Fruit fly (Drosophila melanogaster): ENCODE results near the gene Spindly.

The Spindly gene

DNA sequence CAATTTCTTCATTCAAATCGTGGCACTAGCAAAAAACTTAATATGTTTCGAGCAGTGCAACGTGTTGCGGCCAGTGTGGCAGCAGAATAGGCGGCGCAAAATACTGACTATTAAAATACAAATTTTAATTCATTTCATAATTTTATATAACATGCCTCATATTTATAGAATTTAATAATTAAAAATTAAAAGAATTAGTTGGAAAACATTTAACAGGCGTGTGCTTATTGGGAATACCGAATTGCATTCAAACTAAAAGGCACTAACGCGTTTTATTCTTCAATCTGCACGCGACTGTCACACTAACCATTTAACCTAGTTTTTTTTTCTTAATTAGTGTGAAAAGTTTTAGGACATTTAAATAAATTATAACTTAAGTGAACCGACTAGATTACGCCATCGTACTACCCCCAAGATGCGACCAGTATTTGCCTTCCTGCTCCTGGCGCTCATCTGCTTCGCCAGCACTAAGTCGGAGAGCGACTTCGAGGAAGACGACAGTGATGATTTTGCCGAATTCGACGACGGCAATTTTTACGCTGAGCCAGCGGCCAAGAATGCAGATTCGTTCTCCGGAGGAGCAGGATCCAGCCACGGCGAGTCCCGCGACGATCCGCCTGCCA lies 15.4 kb downstream of the Spindly start, which contains the start of the genes LeuRS and CG17593:
LeuRS (minus strand) TSS at position 88 of the 623 bp plus-strand sequence.
CG17593 (plus strand) TSS at position 304 of the 623 bp plus-strand sequence.
- TF ChIP-seq cnc (optimal IDR thresholded peaks at IDR 0.05) (no peak), CG7045 (GFP tag; optimal IDR thresholded peaks at IDR 0.05) (no peak), bab1 (GFP tag; optimal IDR thresholded peaks at IDR 0.05) (peak; percentile 9), CG7101 (tag; optimal IDR thresholded peaks at IDR 0.05) (no peak), ovo (GFP tag; optimal IDR thresholded peaks at IDR 0.05) (no peak), tj (GFP tag; optimal IDR thresholded peaks at IDR 0.05) (peak; percentile 50), Hr96 (GFP tag; optimal IDR thresholded peaks at IDR 0.05) (no peak), pad (GFP tag; optimal IDR thresholded peaks at IDR 0.05) (no peak), cic (GFP tag; optimal IDR thresholded peaks at IDR 0.05) (no peak), Clk (GFP tag; optimal IDR thresholded peaks at IDR 0.05) (no peak), CG5204 (GFP tag; optimal IDR thresholded peaks at IDR 0.05) (no peak), CG14711 (tag; optimal IDR thresholded peaks at IDR 0.05) (no peak), CG33017 (tag; optimal IDR thresholded peaks at IDR 0.05) (no peak), kay (GFP tag; ENCODE audit: borderline replicate concordance) (peak; percentile 76), toe (GFP tag; optimal IDR thresholded peaks at IDR 0.05) (no peak), Mnt (GFP tag; optimal IDR thresholded peaks at IDR 0.05) (peak; percentile 75), CG1620 (GFP tag; optimal IDR thresholded peaks at IDR 0.05) (no peak), CG12768 (GFP tag; optimal IDR thresholded peaks at IDR 0.05) (no peak), CG11617 (GFP tag; optimal IDR thresholded peaks at IDR 0.05) (no peak), Crg-1 (GFP tag; optimal IDR thresholded peaks at IDR 0.05) (no peak)

DNA sequence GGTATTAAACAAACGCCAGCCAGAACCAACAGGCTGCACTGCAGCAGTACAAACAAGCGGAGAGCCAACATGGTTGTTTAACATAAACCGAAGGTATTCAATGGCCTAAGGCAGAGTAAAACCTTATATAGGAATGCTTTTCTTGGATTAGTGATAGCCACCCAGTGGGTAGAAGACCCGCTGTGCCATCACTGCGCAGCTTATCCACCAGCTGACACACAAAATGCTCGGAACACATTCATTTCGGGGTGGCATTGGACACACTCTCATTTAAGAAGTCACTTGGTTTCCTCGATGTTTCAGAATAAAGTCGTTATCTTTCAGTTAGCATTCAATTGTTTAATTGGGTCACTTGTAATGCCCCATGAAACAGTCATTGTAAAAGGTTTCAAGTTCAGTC lies 20.1 kb downstream of the Spindly start, which contains the start of gene CG31954:
CG31954 (minus strand) TSS at position 101 of the 400 bp plus-strand sequence.
- TF ChIP-seq cic (GFP tag; optimal IDR thresholded peaks at IDR 0.05) (no peak), pad (GFP tag; optimal IDR thresholded peaks at IDR 0.05) (no peak), bab1 (GFP tag; optimal IDR thresholded peaks at IDR 0.05) (no peak), kay (GFP tag; ENCODE audit: borderline replicate concordance) (no peak), cnc (optimal IDR thresholded peaks at IDR 0.05) (no peak), CG7045 (GFP tag; optimal IDR thresholded peaks at IDR 0.05) (no peak), CG1620 (GFP tag; optimal IDR thresholded peaks at IDR 0.05) (no peak), ovo (GFP tag; optimal IDR thresholded peaks at IDR 0.05) (no peak), CG12768 (GFP tag; optimal IDR thresholded peaks at IDR 0.05) (no peak), CG11617 (GFP tag; optimal IDR thresholded peaks at IDR 0.05) (no peak), CG14711 (tag; optimal IDR thresholded peaks at IDR 0.05) (no peak), CG5204 (GFP tag; optimal IDR thresholded peaks at IDR 0.05) (no peak), Mnt (GFP tag; optimal IDR thresholded peaks at IDR 0.05) (no peak)

DNA sequence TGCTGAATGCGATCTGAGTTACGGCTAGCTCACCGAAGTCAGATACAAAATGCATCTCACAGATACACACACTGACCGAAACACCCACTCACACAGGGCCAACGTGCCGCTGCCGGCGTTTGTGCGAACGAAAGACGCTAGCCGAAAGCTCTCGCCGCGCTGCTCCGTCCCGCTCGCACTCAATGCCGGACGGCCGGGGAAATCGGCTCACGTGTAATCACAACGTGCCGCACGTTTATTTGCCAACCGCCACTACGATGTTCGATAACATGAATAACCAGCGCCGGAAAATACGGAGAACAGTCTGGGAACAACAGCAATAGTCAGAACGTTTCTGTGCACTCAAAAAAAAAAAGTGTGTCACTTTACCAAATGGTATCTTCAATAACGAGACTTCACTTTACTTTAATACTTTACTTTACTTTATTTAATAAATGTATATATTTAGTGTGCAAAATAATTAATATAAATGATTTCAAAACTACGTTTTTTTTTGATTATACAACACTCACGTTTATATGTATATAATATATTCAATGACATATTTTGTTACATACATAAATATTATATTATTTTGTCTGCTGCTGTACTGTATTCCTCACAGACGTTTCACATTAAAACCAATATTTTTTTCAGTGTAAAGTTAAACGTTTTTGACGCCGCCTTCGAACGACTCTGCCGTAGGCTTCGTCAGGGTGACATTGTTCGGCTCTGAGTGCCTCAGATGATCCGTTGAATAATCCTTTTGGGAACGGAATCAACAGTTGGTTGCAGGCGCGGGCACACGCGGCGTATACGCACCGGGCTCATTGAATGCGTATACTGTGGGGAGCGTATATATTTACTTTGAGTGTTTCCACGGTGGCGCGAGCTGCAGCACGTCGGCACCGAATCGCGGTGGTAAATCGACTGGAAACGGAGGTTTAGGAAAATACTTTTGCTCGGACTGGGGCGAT lies 22.6 kb downstream of the Spindly start, which contains the start of gene tim:
tim (minus strand) TSS at position 911 of the 956 bp plus-strand sequence.
- no peak for TF ChIP-seq CG1620 (GFP tag; optimal IDR thresholded peaks at IDR 0.05)
- peak; percentile 89 for TF ChIP-seq Mnt (GFP tag; optimal IDR thresholded peaks at IDR 0.05)
- TF ChIP-seq kay (GFP tag; ENCODE audit: borderline replicate concordance), result peak; percentile 43
- TF ChIP-seq pad (GFP tag; optimal IDR thresholded peaks at IDR 0.05), result peak; percentile 72
- peak; percentile 1 for TF ChIP-seq Hr96 (GFP tag; optimal IDR thresholded peaks at IDR 0.05)
- TF ChIP-seq CG7101 (tag; optimal IDR thresholded peaks at IDR 0.05), result peak; percentile 94
- TF ChIP-seq cic (GFP tag; optimal IDR thresholded peaks at IDR 0.05), result peak; percentile 92
- peak; percentile 3 for TF ChIP-seq Crg-1 (GFP tag; optimal IDR thresholded peaks at IDR 0.05)
- peak; percentile 94 for TF ChIP-seq CG33017 (tag; optimal IDR thresholded peaks at IDR 0.05)
- TF ChIP-seq CG11617 (GFP tag; optimal IDR thresholded peaks at IDR 0.05), result peak; percentile 95
- TF ChIP-seq ovo (GFP tag; optimal IDR thresholded peaks at IDR 0.05), result peak; percentile 59
- peak; percentile 62 for TF ChIP-seq bab1 (GFP tag; optimal IDR thresholded peaks at IDR 0.05)
- TF ChIP-seq cnc (optimal IDR thresholded peaks at IDR 0.05), result no peak
- TF ChIP-seq CG5204 (GFP tag; optimal IDR thresholded peaks at IDR 0.05), result peak; percentile 13
- TF ChIP-seq toe (GFP tag; optimal IDR thresholded peaks at IDR 0.05), result peak; percentile 36
- peak; percentile 98 for TF ChIP-seq Clk (GFP tag; optimal IDR thresholded peaks at IDR 0.05)
- peak; percentile 90 for TF ChIP-seq CG7045 (GFP tag; optimal IDR thresholded peaks at IDR 0.05)
- TF ChIP-seq tj (GFP tag; optimal IDR thresholded peaks at IDR 0.05), result peak; percentile 52
- peak; percentile 68 for TF ChIP-seq CG12768 (GFP tag; optimal IDR thresholded peaks at IDR 0.05)
- peak; percentile 77 for TF ChIP-seq CG14711 (tag; optimal IDR thresholded peaks at IDR 0.05)

DNA sequence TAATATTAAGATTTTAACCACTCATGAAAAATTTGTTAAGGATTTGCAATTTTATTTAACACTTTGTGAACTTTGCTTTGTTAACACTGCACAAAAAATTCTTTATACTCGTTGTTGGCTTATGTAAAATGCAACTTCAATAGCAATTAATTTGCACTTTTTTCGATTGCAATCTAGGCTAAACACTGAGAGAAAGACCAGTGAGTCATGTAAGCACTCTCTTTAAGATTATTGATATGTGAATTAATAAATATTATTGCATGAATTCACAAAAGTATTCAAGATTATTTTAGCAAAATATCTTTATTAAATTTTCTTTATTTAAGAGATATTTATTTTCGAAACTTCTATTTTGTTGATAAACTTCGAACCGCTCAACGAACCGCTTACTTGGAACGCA lies 23.3 kb downstream of the Spindly start:
- TF ChIP-seq CG14711 (tag; optimal IDR thresholded peaks at IDR 0.05) (peak; percentile 12), CG11617 (GFP tag; optimal IDR thresholded peaks at IDR 0.05) (no peak), tj (GFP tag; optimal IDR thresholded peaks at IDR 0.05) (peak; percentile 69), kay (GFP tag; ENCODE audit: borderline replicate concordance) (peak; percentile 32)

DNA sequence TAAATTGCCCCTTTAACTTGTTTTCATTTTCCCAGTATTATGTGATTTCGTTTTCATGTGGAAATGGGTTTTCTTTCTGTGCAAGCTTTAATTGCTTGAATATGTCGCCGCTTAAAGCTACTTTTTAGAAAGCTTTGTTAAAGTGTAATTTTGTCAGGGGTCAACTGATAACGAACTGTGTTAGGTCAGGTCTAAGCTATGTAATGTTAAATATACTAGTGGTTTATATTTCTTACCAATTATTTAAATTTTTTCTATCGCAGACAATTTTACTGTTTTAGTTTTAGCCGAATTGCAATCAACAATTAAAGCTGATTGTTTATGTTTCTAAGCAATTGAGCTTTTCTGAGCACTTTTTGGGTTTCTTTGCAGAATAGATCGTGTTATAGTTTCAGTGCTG lies 23.8 kb downstream of the Spindly start:
- TF ChIP-seq CG12768 (GFP tag; optimal IDR thresholded peaks at IDR 0.05), result no peak
- TF ChIP-seq kay (GFP tag; ENCODE audit: borderline replicate concordance), result peak; percentile 82

DNA sequence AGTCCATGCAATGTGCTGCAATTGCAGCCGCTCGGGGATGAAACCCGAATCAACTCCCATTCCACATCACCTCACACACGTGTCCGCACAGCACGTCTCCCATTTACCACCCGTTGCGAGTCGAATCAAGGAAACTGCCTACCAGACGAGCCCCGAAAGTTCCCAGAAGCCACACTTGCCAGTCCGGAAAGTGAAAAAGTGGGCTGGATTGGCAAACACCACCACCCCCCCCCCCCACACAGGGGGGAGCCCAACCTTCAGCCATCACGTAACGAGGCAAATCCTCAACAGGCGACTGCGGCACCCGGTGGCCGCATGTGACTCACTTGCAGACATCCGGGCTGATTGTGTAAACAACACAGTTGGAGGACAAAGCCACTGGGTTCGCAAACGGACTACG lies 25.3 kb downstream of the Spindly start:
- TF ChIP-seq CG7045 (GFP tag; optimal IDR thresholded peaks at IDR 0.05) (no peak), Mnt (GFP tag; optimal IDR thresholded peaks at IDR 0.05) (no peak), Clk (GFP tag; optimal IDR thresholded peaks at IDR 0.05) (peak; percentile 2), Hr96 (GFP tag; optimal IDR thresholded peaks at IDR 0.05) (no peak), ovo (GFP tag; optimal IDR thresholded peaks at IDR 0.05) (no peak), CG11617 (GFP tag; optimal IDR thresholded peaks at IDR 0.05) (no peak), CG14711 (tag; optimal IDR thresholded peaks at IDR 0.05) (no peak)
